Fruit fly (Drosophila melanogaster) S2 (cell line): ENCODE data around the gene kra.

Source experiments
- CG8478 ChIP-seq: fragments of >200 bp; optimal IDR thresholded peaks from 2 replicates; lab custom pipeline; 2018
- CTCF ChIP-seq, 2 experiments: fragments of >200 bp; optimal IDR thresholded peaks; 2 replicates each; lab custom pipeline; 2018

dm6 chr3R:5649903-5650302 is 49.0 kb upstream of the kra start:
- TF ChIP-seq CG8478 (lab: Kevin White, UChicago) (no peak), CTCF (optimal IDR thresholded peaks at IDR 0.05; lab: Kevin White, UChicago) (no peak)
